Worm (Caenorhabditis elegans) whole organism, L1 larva: ENCODE data around the gene clec-88.

Experiments
- C04F5.9 ChIP-seq: sonication (generic microtip); optimal IDR thresholded peaks from 2 replicates; lab custom pipeline; 2016; ENCODE audit warnings: missing genetic modification characterization, missing compliant biosample characterization
- C16A3.4 ChIP-seq: fragments of 150-350 bp; optimal IDR thresholded peaks from 2 replicates; lab custom pipeline; 2014; ENCODE audit warnings: missing biosample characterization, missing genetic modification characterization
- C34B4.2 ChIP-seq: sonication (generic microtip); optimal IDR thresholded peaks from 2 replicates; lab custom pipeline; 2017; ENCODE audit warnings: mild to moderate bottlenecking, missing genetic modification characterization, missing compliant biosample characterization
- F16B12.6 ChIP-seq: fragments of 150-350 bp; optimal IDR thresholded peaks from 2 replicates; lab custom pipeline; 2014; ENCODE audit warnings: missing biosample characterization, missing genetic modification characterization
- aha-1 ChIP-seq: fragments of 150-350 bp; optimal IDR thresholded peaks from 2 replicates; lab custom pipeline; 2014; ENCODE audit warnings: missing biosample characterization, missing genetic modification characterization
- aly-2 ChIP-seq: fragments of 150-350 bp; optimal IDR thresholded peaks from 2 replicates; lab custom pipeline; 2014; ENCODE audit warnings: missing biosample characterization, missing genetic modification characterization
- ama-1 ChIP-seq: fragments of 150-350 bp; optimal IDR thresholded peaks from 2 replicates; lab custom pipeline; 2014
- blmp-1 ChIP-seq: fragments of 150-350 bp; optimal IDR thresholded peaks from 2 replicates; lab custom pipeline; 2014; ENCODE audit warnings: missing biosample characterization, missing genetic modification characterization
- ceh-63 ChIP-seq: fragments of 200-800 bp; sonication (Bioruptor generic); optimal IDR thresholded peaks from 2 replicates; lab custom pipeline; 2018; ENCODE audit warnings: mild to moderate bottlenecking, missing genetic modification characterization, missing compliant biosample characterization
- ceh-8 ChIP-seq: fragments of 200-800 bp; sonication (Bioruptor generic); optimal IDR thresholded peaks from 2 replicates; lab custom pipeline; 2018; ENCODE audit warnings: mild to moderate bottlenecking, missing genetic modification characterization, moderate library complexity, missing compliant biosample characterization
- ceh-82 ChIP-seq, 3 experiments: fragments of 150-350 bp in 1 of 3; sonication (generic microtip) in 2 of 3; optimal IDR thresholded peaks; 2 replicates each; lab custom pipeline; 2014 to 2017; ENCODE audit warnings: missing biosample characterization in 3 of 3, missing genetic modification characterization in 3 of 3
- ceh-88 ChIP-seq: fragments of 200-800 bp; sonication (Bioruptor generic); IDR thresholded peaks from 2 replicates; pipeline ENCODE4 v1.3.6; 2022; ENCODE audit warnings: missing genetic modification characterization, missing compliant biosample characterization
- dpl-1 ChIP-seq, 3 experiments: fragments of 150-350 bp in 2 of 3; sonication (generic microtip) in 1 of 3; optimal IDR thresholded peaks; 2 replicates each; lab custom pipeline; 2014 to 2017; ENCODE audit warnings: missing biosample characterization in 3 of 3, missing genetic modification characterization in 3 of 3, missing genetic modification reagents in 3 of 3
- dsc-1 ChIP-seq: sonication (generic microtip); optimal IDR thresholded peaks from 2 replicates; lab custom pipeline; 2016; ENCODE audit warnings: mild to moderate bottlenecking, missing genetic modification characterization, missing compliant biosample characterization
- efl-1 ChIP-seq, 4 experiments: fragments of 150-350 bp; optimal IDR thresholded peaks in 3 of 4; peaks in 1 of 4; 1 replicate in 1 of 4; 2 replicates in 3 of 4; lab custom pipeline; 2014; ENCODE audit warnings: missing biosample characterization in 2 of 4, missing genetic modification characterization in 2 of 4, missing genetic modification reagents in 2 of 4
- efl-3 ChIP-seq: fragments of 200-800 bp; sonication (Bioruptor generic); optimal IDR thresholded peaks from 2 replicates; lab custom pipeline; 2018; ENCODE audit warnings: mild to moderate bottlenecking, missing genetic modification characterization, missing compliant biosample characterization
- egl-27 ChIP-seq, 2 experiments: fragments of 150-350 bp in 1 of 2; sonication (generic microtip); optimal IDR thresholded peaks; 3 replicates each; lab custom pipeline; 2017 to 2018; ENCODE audit warnings: missing biosample characterization in 2 of 2, missing genetic modification characterization in 2 of 2, missing genetic modification reagents in 2 of 2
- elt-3 ChIP-seq, 6 experiments: fragments of 150-350 bp in 1 of 6; sonication (generic microtip); optimal IDR thresholded peaks; 2 replicates each; lab custom pipeline; 2017 to 2018; ENCODE audit warnings: missing biosample characterization in 6 of 6, missing genetic modification characterization in 6 of 6, inconsistent platforms in 1 of 6
- ets-5 ChIP-seq: fragments of 200-800 bp; sonication (Bioruptor generic); IDR thresholded peaks from 2 replicates; pipeline ENCODE4 v1.3.6; 2022; ENCODE audit warnings: missing genetic modification characterization, missing compliant biosample characterization
- fkh-8 ChIP-seq: sonication (generic microtip); optimal IDR thresholded peaks from 2 replicates; lab custom pipeline; 2016; ENCODE audit warnings: mild to moderate bottlenecking, missing genetic modification characterization, missing compliant biosample characterization
- fos-1 ChIP-seq: fragments of 150-350 bp; optimal IDR thresholded peaks from 2 replicates; lab custom pipeline; 2014; ENCODE audit warnings: missing biosample characterization, missing genetic modification characterization
- grh-1 ChIP-seq: fragments of 200-800 bp; sonication (Bioruptor generic); IDR thresholded peaks from 2 replicates; pipeline ENCODE4 v1.3.6; 2022; ENCODE audit warnings: missing genetic modification reagents, missing genetic modification characterization, missing compliant biosample characterization
- hlh-4 ChIP-seq: sonication (generic microtip); optimal IDR thresholded peaks from 2 replicates; lab custom pipeline; 2016; ENCODE audit warnings: mild to moderate bottlenecking, missing genetic modification characterization, missing compliant biosample characterization
- irx-1 ChIP-seq: sonication (generic microtip); optimal IDR thresholded peaks from 2 replicates; lab custom pipeline; 2016; ENCODE audit warnings: missing genetic modification characterization, missing compliant biosample characterization
- isw-1 ChIP-seq: fragments of 200-800 bp; sonication (Bioruptor generic); IDR thresholded peaks from 2 replicates; pipeline ENCODE4 v1.3.6; 2022; ENCODE audit warnings: missing genetic modification characterization, missing compliant biosample characterization
- jun-1 ChIP-seq: fragments of 150-350 bp; optimal IDR thresholded peaks from 2 replicates; lab custom pipeline; 2014; ENCODE audit warnings: missing biosample characterization, missing genetic modification reagents, missing genetic modification characterization
- lin-13 ChIP-seq: fragments of 150-350 bp; optimal IDR thresholded peaks from 2 replicates; lab custom pipeline; 2014; ENCODE audit warnings: missing biosample characterization, missing genetic modification reagents, missing genetic modification characterization
- lin-39 ChIP-seq: fragments of 150-350 bp; optimal IDR thresholded peaks from 2 replicates; lab custom pipeline; 2014; ENCODE audit warnings: missing biosample characterization, missing genetic modification reagents, missing genetic modification characterization
- mdl-1 ChIP-seq, 2 experiments: fragments of 150-350 bp; optimal IDR thresholded peaks; 2 replicates each; lab custom pipeline; 2014 to 2017; ENCODE audit warnings: missing biosample characterization in 2 of 2, missing genetic modification characterization in 2 of 2, inconsistent platforms in 1 of 2
- mef-2 ChIP-seq: fragments of 150-350 bp; optimal IDR thresholded peaks from 2 replicates; lab custom pipeline; 2014; ENCODE audit warnings: missing biosample characterization, missing genetic modification characterization
- mep-1 ChIP-seq: fragments of 150-350 bp; optimal IDR thresholded peaks from 2 replicates; lab custom pipeline; 2014; ENCODE audit warnings: missing biosample characterization, missing genetic modification characterization
- nhr-11 ChIP-seq: fragments of 150-350 bp; optimal IDR thresholded peaks from 2 replicates; lab custom pipeline; 2014; ENCODE audit warnings: missing biosample characterization, missing genetic modification characterization
- nhr-19 ChIP-seq: fragments of 200-800 bp; sonication (Bioruptor generic); conservative IDR thresholded peaks from 2 replicates; pipeline ENCODE4 v1.3.6; 2022; ENCODE audit warnings: missing genetic modification characterization, missing compliant biosample characterization
- nhr-20 ChIP-seq: sonication (generic microtip); optimal IDR thresholded peaks from 2 replicates; lab custom pipeline; 2016; ENCODE audit warnings: mild to moderate bottlenecking, missing genetic modification characterization, missing compliant biosample characterization
- nhr-237 ChIP-seq: fragments of 150-350 bp; optimal IDR thresholded peaks from 2 replicates; lab custom pipeline; 2014; ENCODE audit warnings: missing biosample characterization, missing genetic modification characterization
- nhr-28 ChIP-seq: fragments of 150-350 bp; optimal IDR thresholded peaks from 2 replicates; lab custom pipeline; 2014; ENCODE audit warnings: missing biosample characterization, missing genetic modification characterization
- nhr-47 ChIP-seq: sonication (generic microtip); optimal IDR thresholded peaks from 2 replicates; lab custom pipeline; 2016; ENCODE audit warnings: mild to moderate bottlenecking, missing genetic modification characterization, moderate library complexity, missing compliant biosample characterization
- nhr-85 ChIP-seq: sonication (generic microtip); peaks from one replicate; lab custom pipeline; 2016; ENCODE audit warnings: missing genetic modification characterization, inconsistent platforms, missing compliant biosample characterization
- nhr-90 ChIP-seq: sonication (generic microtip); optimal IDR thresholded peaks from 2 replicates; lab custom pipeline; 2016; ENCODE audit warnings: mild to moderate bottlenecking, missing genetic modification characterization, missing compliant biosample characterization; ENCODE audit not compliant: poor library complexity
- pqm-1 ChIP-seq: sonication (generic microtip); optimal IDR thresholded peaks from 3 replicates; lab custom pipeline; 2017; ENCODE audit warnings: missing biosample characterization, missing genetic modification characterization
- rnt-1 ChIP-seq: sonication (generic microtip); optimal IDR thresholded peaks from 2 replicates; lab custom pipeline; 2016; ENCODE audit warnings: mild to moderate bottlenecking, missing genetic modification characterization, moderate library complexity, missing compliant biosample characterization
- snpc-4 ChIP-seq: fragments of 150-350 bp; optimal IDR thresholded peaks from 2 replicates; lab custom pipeline; 2014; ENCODE audit warnings: missing biosample characterization, missing genetic modification characterization
- snu-23 ChIP-seq: sonication (generic microtip); optimal IDR thresholded peaks from 2 replicates; lab custom pipeline; 2016; ENCODE audit warnings: missing genetic modification characterization, missing compliant biosample characterization
- sox-4 ChIP-seq: sonication (generic microtip); optimal IDR thresholded peaks from 2 replicates; lab custom pipeline; 2016; ENCODE audit warnings: missing genetic modification characterization, missing compliant biosample characterization
- swsn-7 ChIP-seq: sonication (generic microtip); optimal IDR thresholded peaks from 2 replicates; lab custom pipeline; 2016; ENCODE audit warnings: missing genetic modification characterization, missing compliant biosample characterization
- tbx-2 ChIP-seq: sonication (generic microtip); optimal IDR thresholded peaks from 2 replicates; lab custom pipeline; 2016; ENCODE audit warnings: missing genetic modification characterization, missing compliant biosample characterization
- unc-130 ChIP-seq: fragments of 150-350 bp; optimal IDR thresholded peaks from 2 replicates; lab custom pipeline; 2017; ENCODE audit warnings: missing biosample characterization, missing genetic modification characterization, inconsistent platforms
- unc-98 ChIP-seq: fragments of 200-800 bp; sonication (Bioruptor generic); IDR thresholded peaks from 2 replicates; pipeline ENCODE4 v1.3.6; 2022; ENCODE audit warnings: missing genetic modification characterization, missing compliant biosample characterization
- xbp-1 ChIP-seq: sonication (generic microtip); optimal IDR thresholded peaks from 2 replicates; lab custom pipeline; 2016; ENCODE audit warnings: missing genetic modification characterization, missing compliant biosample characterization
- zag-1 ChIP-seq: fragments of 150-350 bp; optimal IDR thresholded peaks from 2 replicates; lab custom pipeline; 2014; ENCODE audit warnings: missing biosample characterization, missing genetic modification characterization
- ztf-11 ChIP-seq, 2 experiments: sonication (generic microtip); optimal IDR thresholded peaks; 2 replicates each; lab custom pipeline; 2016 to 2017; ENCODE audit warnings: missing genetic modification characterization in 2 of 2, missing biosample characterization in 1 of 2, missing compliant biosample characterization in 1 of 2
- ztf-4 ChIP-seq: fragments of 150-350 bp; optimal IDR thresholded peaks from 2 replicates; lab custom pipeline; 2014; ENCODE audit warnings: missing biosample characterization, missing genetic modification characterization

clec-88 gene

ce11 chrII:6331222-6331830, 34.2 kb upstream of the clec-88 start, which contains the start of gene set-4 (continued):
- TF ChIP-seq nhr-237 (tag; lab: Kevin White, UChicago) (peak; percentile 60), nhr-85 (tag; lab: Kevin White, UChicago) (peak; percentile 97), C34B4.2 (tag; lab: Kevin White, UChicago) (peak; percentile 23), unc-98 (GFP tag; lab: Robert Waterston, UW) (no peak), nhr-28 (tag; lab: Kevin White, UChicago) (no peak), tbx-2 (tag; lab: Kevin White, UChicago) (peak; percentile 95), nhr-90 (tag; lab: Kevin White, UChicago) (peak; percentile 93), ztf-11 (tag; optimal IDR thresholded peaks at IDR 0.05; lab: Kevin White, UChicago) (peak in 1 of 2 experiments; percentile 84), efl-1 (optimal IDR thresholded peaks at IDR 0.05; lab: Kevin White, UChicago) (peak; percentile 91 to 92), efl-1 (GFP tag; optimal IDR thresholded peaks at IDR 0.05 in 1 of 2; lab: Kevin White, UChicago) (peak; percentile 84 to 98), C16A3.4 (tag; lab: Kevin White, UChicago) (peak; percentile 95), nhr-47 (peak; percentile 96), pqm-1 (tag; lab: Kevin White, UChicago) (no peak), efl-3 (GFP tag; lab: Kevin White, UChicago) (no peak), jun-1 (tag; lab: Kevin White, UChicago) (peak; percentile 90), snpc-4 (tag; lab: Kevin White, UChicago) (peak; percentile 88), unc-130 (tag; lab: Kevin White, UChicago) (peak; percentile 90), grh-1 (GFP tag; lab: Robert Waterston, UW) (peak; percentile 84), ztf-4 (tag; lab: Kevin White, UChicago) (peak; percentile 87), ceh-82 (tag; optimal IDR thresholded peaks at IDR 0.05; lab: Kevin White, UChicago) (peak; percentile 85 to 96 (median 92)), rnt-1 (peak; percentile 96), F16B12.6 (tag; lab: Kevin White, UChicago) (peak; percentile 73), dpl-1 (GFP tag; optimal IDR thresholded peaks at IDR 0.05; lab: Kevin White, UChicago) (peak; percentile 86 to 90 (median 89)), ceh-88 (GFP tag; lab: Robert Waterston, UW) (peak; percentile 70), zag-1 (tag; lab: Kevin White, UChicago) (no peak), hlh-4 (tag; lab: Kevin White, UChicago) (no peak), irx-1 (tag; lab: Kevin White, UChicago) (peak; percentile 92), fkh-8 (tag; lab: Kevin White, UChicago) (peak; percentile 93), snu-23 (GFP tag; lab: Kevin White, UChicago) (peak; percentile 97), nhr-19 (GFP tag; lab: Robert Waterston, UW) (peak; percentile 92), elt-3 (tag; optimal IDR thresholded peaks at IDR 0.05; lab: Kevin White, UChicago) (peak in 2 of 6 experiments; percentile 69 to 70), ceh-8 (GFP tag; lab: Kevin White, UChicago) (peak; percentile 86), isw-1 (GFP tag; lab: Robert Waterston, UW) (peak; percentile 89), mep-1 (tag; lab: Kevin White, UChicago) (peak; percentile 97), sox-4 (peak; percentile 83), ceh-63 (GFP tag; lab: Kevin White, UChicago) (no peak), C04F5.9 (tag; lab: Kevin White, UChicago) (peak; percentile 82), blmp-1 (tag; lab: Kevin White, UChicago) (peak; percentile 56), dsc-1 (peak; percentile 95), lin-13 (GFP tag; lab: Kevin White, UChicago) (peak; percentile 89), fos-1 (peak; percentile 95), swsn-7 (peak; percentile 96), nhr-20 (tag; lab: Kevin White, UChicago) (peak; percentile 97), ama-1 (lab: Kevin White, UChicago) (peak; percentile 32), nhr-11 (tag; lab: Kevin White, UChicago) (peak; percentile 71), ets-5 (GFP tag; lab: Robert Waterston, UW) (no peak), aha-1 (tag; lab: Kevin White, UChicago) (peak; percentile 81), mef-2 (tag; lab: Kevin White, UChicago) (peak; percentile 71), mdl-1 (tag; optimal IDR thresholded peaks at IDR 0.05; lab: Kevin White, UChicago) (peak; percentile 40 to 93), lin-39 (tag; lab: Kevin White, UChicago) (peak; percentile 74), egl-27 (tag; optimal IDR thresholded peaks at IDR 0.05; lab: Kevin White, UChicago) (peak; percentile 46 to 64), aly-2 (tag; lab: Kevin White, UChicago) (peak; percentile 65), xbp-1 (tag; lab: Kevin White, UChicago) (peak; percentile 95)
